Worm (Caenorhabditis elegans) whole organism, L4 larva: Measurements from ENCODE around the gene T05C7.9.

Experiments used
- D1046.2 ChIP-seq: fragments of 200-800 bp; sonication (Bioruptor generic); IDR thresholded peaks from 2 replicates; pipeline ENCODE4 v1.3.6; 2022; ENCODE audit warnings: missing genetic modification characterization, missing compliant biosample characterization
- F10B5.3 ChIP-seq: sonication (generic microtip); optimal IDR thresholded peaks from 2 replicates; lab custom pipeline; 2016; ENCODE audit warnings: mild to moderate bottlenecking, missing genetic modification characterization, missing compliant biosample characterization
- F26F4.8 ChIP-seq: fragments of 200-800 bp; sonication (Bioruptor generic); conservative IDR thresholded peaks from 2 replicates; pipeline ENCODE4 v1.3.6; 2022; ENCODE audit warnings: missing genetic modification characterization, missing compliant biosample characterization
- F37D6.2 ChIP-seq: sonication (generic microtip); optimal IDR thresholded peaks from 2 replicates; lab custom pipeline; 2016; ENCODE audit warnings: mild to moderate bottlenecking, missing genetic modification characterization, missing compliant biosample characterization
- T26A8.4 ChIP-seq: fragments of 200-800 bp; sonication (Bioruptor generic); IDR thresholded peaks from 2 replicates; pipeline ENCODE4 v1.3.6; 2022; ENCODE audit warnings: missing genetic modification characterization, missing compliant biosample characterization
- Y105C5A.15 ChIP-seq: fragments of 200-800 bp; sonication (Bioruptor generic); IDR thresholded peaks from 2 replicates; pipeline ENCODE4 v1.3.6; 2022; ENCODE audit warnings: missing genetic modification characterization, missing compliant biosample characterization
- Y5F2A.4 ChIP-seq: fragments of 200-800 bp; sonication (Bioruptor generic); optimal IDR thresholded peaks from 2 replicates; lab custom pipeline; 2018; ENCODE audit warnings: mild to moderate bottlenecking, missing genetic modification characterization, missing compliant biosample characterization
- ZK546.5 ChIP-seq, 2 experiments: sonication (generic microtip); optimal IDR thresholded peaks; 2 replicates each; lab custom pipeline; 2017; ENCODE audit warnings: missing biosample characterization in 2 of 2, missing genetic modification characterization in 2 of 2
- aha-1 ChIP-seq: fragments of 150-350 bp; peaks from one replicate; lab custom pipeline; 2014; ENCODE audit warnings: missing biosample characterization, missing genetic modification characterization
- aly-2 ChIP-seq: sonication (generic microtip); optimal IDR thresholded peaks from 2 replicates; lab custom pipeline; 2018; ENCODE audit warnings: missing biosample characterization, missing genetic modification characterization
- attf-4 ChIP-seq: sonication (generic microtip); optimal IDR thresholded peaks from 3 replicates; lab custom pipeline; 2017; ENCODE audit warnings: missing biosample characterization, missing genetic modification characterization
- ceh-20 ChIP-seq: fragments of 200-800 bp; sonication (Bioruptor generic); IDR thresholded peaks from 2 replicates; pipeline ENCODE4 v1.3.6; 2022; ENCODE audit warnings: missing genetic modification reagents, missing genetic modification characterization, missing compliant biosample characterization
- ceh-62 ChIP-seq: sonication (generic microtip); optimal IDR thresholded peaks from 2 replicates; lab custom pipeline; 2017; ENCODE audit warnings: missing biosample characterization, missing genetic modification characterization
- ceh-82 ChIP-seq: sonication (generic microtip); optimal IDR thresholded peaks from 2 replicates; lab custom pipeline; 2017; ENCODE audit warnings: missing biosample characterization, missing genetic modification characterization
- ces-1 ChIP-seq: fragments of 150-350 bp; sonication (generic microtip); optimal IDR thresholded peaks from 4 replicates; lab custom pipeline; 2014; ENCODE audit warnings: missing biosample characterization, missing genetic modification reagents, missing genetic modification characterization
- dmd-6 ChIP-seq: fragments of 200-800 bp; sonication (Bioruptor generic); IDR thresholded peaks from 2 replicates; pipeline ENCODE4 v1.3.6; 2022; ENCODE audit warnings: missing genetic modification reagents, missing genetic modification characterization, missing compliant biosample characterization
- dmd-8 ChIP-seq: fragments of 200-800 bp; sonication (Bioruptor generic); IDR thresholded peaks from 2 replicates; pipeline ENCODE4 v1.3.6; 2022; ENCODE audit warnings: missing genetic modification characterization, missing compliant biosample characterization
- dmd-9 ChIP-seq: fragments of 200-800 bp; sonication (Bioruptor generic); IDR thresholded peaks from 2 replicates; pipeline ENCODE4 v1.3.6; 2022; ENCODE audit warnings: missing genetic modification reagents, missing genetic modification characterization, missing compliant biosample characterization
- egl-27 ChIP-seq: sonication (generic microtip); optimal IDR thresholded peaks from 3 replicates; lab custom pipeline; 2017; ENCODE audit warnings: missing biosample characterization, missing genetic modification reagents, missing genetic modification characterization
- egl-43 ChIP-seq: fragments of 200-800 bp; sonication (Bioruptor generic); IDR thresholded peaks from 2 replicates; pipeline ENCODE4 v1.3.6; 2022; ENCODE audit warnings: missing genetic modification reagents, missing genetic modification characterization, missing compliant biosample characterization
- fkh-10 ChIP-seq: fragments of 150-350 bp; optimal IDR thresholded peaks from 2 replicates; lab custom pipeline; 2014; ENCODE audit warnings: missing biosample characterization, missing genetic modification reagents, missing genetic modification characterization
- fos-1 ChIP-seq: fragments of 150-350 bp; optimal IDR thresholded peaks from 2 replicates; lab custom pipeline; 2014; ENCODE audit warnings: missing biosample characterization, missing genetic modification characterization
- gei-8 ChIP-seq: fragments of 200-800 bp; sonication (Bioruptor generic); optimal IDR thresholded peaks from 2 replicates; lab custom pipeline; 2018; ENCODE audit warnings: mild to moderate bottlenecking, missing genetic modification characterization, missing compliant biosample characterization
- hlh-11 ChIP-seq: fragments of 200-800 bp; sonication (Bioruptor generic); optimal IDR thresholded peaks from 2 replicates; lab custom pipeline; 2018; ENCODE audit warnings: mild to moderate bottlenecking, missing genetic modification characterization, missing compliant biosample characterization
- hlh-30 ChIP-seq: sonication (generic microtip); optimal IDR thresholded peaks from 2 replicates; lab custom pipeline; 2017; ENCODE audit warnings: antibody characterized with exemption, mild to moderate bottlenecking, missing genetic modification characterization, missing compliant biosample characterization; ENCODE audit not compliant: insufficient read depth
- lin-1 ChIP-seq: fragments of 200-800 bp; sonication (Bioruptor generic); IDR thresholded peaks from 2 replicates; pipeline ENCODE4 v1.3.6; 2022; ENCODE audit warnings: missing genetic modification reagents, missing genetic modification characterization, missing compliant biosample characterization
- lin-29 ChIP-seq: fragments of 200-800 bp; sonication (Bioruptor generic); IDR thresholded peaks from 2 replicates; pipeline ENCODE4 v1.3.6; 2022; ENCODE audit warnings: missing genetic modification reagents, missing genetic modification characterization, missing compliant biosample characterization
- lir-3 ChIP-seq: sonication (generic microtip); optimal IDR thresholded peaks from 2 replicates; lab custom pipeline; 2016; ENCODE audit warnings: mild to moderate bottlenecking, missing genetic modification characterization, missing compliant biosample characterization
- madf-9 ChIP-seq: fragments of 200-800 bp; sonication (Bioruptor generic); conservative IDR thresholded peaks from 2 replicates; pipeline ENCODE4 v1.3.6; 2022; ENCODE audit warnings: missing genetic modification reagents, missing genetic modification characterization, missing compliant biosample characterization
- mdl-1 ChIP-seq, 2 experiments: fragments of 150-350 bp in 1 of 2; sonication (generic microtip) in 1 of 2; optimal IDR thresholded peaks; 2 replicates each; lab custom pipeline; 2014 to 2017; ENCODE audit warnings: missing biosample characterization in 2 of 2, missing genetic modification characterization in 2 of 2
- mdt-29 ChIP-seq: fragments of 200-800 bp; sonication (Bioruptor generic); IDR thresholded peaks from 2 replicates; pipeline ENCODE4 v1.3.6; 2022; ENCODE audit warnings: missing genetic modification reagents, missing genetic modification characterization, missing compliant biosample characterization
- mxl-3 ChIP-seq: fragments of 200-800 bp; sonication (Bioruptor generic); optimal IDR thresholded peaks from 2 replicates; lab custom pipeline; 2018; ENCODE audit warnings: mild to moderate bottlenecking, missing genetic modification characterization, missing compliant biosample characterization
- nhr-10 ChIP-seq: fragments of 150-350 bp; optimal IDR thresholded peaks from 2 replicates; lab custom pipeline; 2014; ENCODE audit warnings: missing biosample characterization, missing genetic modification characterization
- nhr-11 ChIP-seq: fragments of 150-350 bp; optimal IDR thresholded peaks from 2 replicates; lab custom pipeline; 2014; ENCODE audit warnings: missing biosample characterization, missing genetic modification characterization
- nhr-237 ChIP-seq: sonication (generic microtip); optimal IDR thresholded peaks from 2 replicates; lab custom pipeline; 2017; ENCODE audit warnings: missing biosample characterization, missing genetic modification characterization
- nhr-25 ChIP-seq: sonication (generic microtip); optimal IDR thresholded peaks from 2 replicates; lab custom pipeline; 2017; ENCODE audit warnings: missing genetic modification characterization, mild to moderate bottlenecking, missing compliant biosample characterization, antibody characterized with exemption, moderate library complexity, borderline replicate concordance; ENCODE audit not compliant: insufficient read depth
- nhr-28 ChIP-seq: fragments of 150-350 bp; optimal IDR thresholded peaks from 2 replicates; lab custom pipeline; 2014; ENCODE audit warnings: missing biosample characterization, missing genetic modification characterization
- nhr-41 ChIP-seq: fragments of 200-800 bp; sonication (Bioruptor generic); IDR thresholded peaks from 2 replicates; pipeline ENCODE4 v1.3.6; 2022; ENCODE audit warnings: missing genetic modification reagents, missing genetic modification characterization, missing compliant biosample characterization
- nhr-6 ChIP-seq: fragments of 150-350 bp; optimal IDR thresholded peaks from 2 replicates; lab custom pipeline; 2014; ENCODE audit warnings: missing biosample characterization, missing genetic modification characterization
- pha-4 ChIP-seq, 2 experiments: fragments of 150-350 bp in 1 of 2; fragments of 200-800 bp in 1 of 2; sonication (Bioruptor generic) in 1 of 2; IDR thresholded peaks in 1 of 2; optimal IDR thresholded peaks in 1 of 2; 2 replicates each; pipeline versions ENCODE4 v1.3.6 to Lab custom; 2014 to 2022; ENCODE audit warnings: missing genetic modification characterization in 2 of 2, missing genetic modification reagents in 2 of 2, missing biosample characterization in 1 of 2, missing compliant biosample characterization in 1 of 2
- sdz-12 ChIP-seq: fragments of 200-800 bp; sonication (Bioruptor generic); optimal IDR thresholded peaks from 2 replicates; lab custom pipeline; 2018; ENCODE audit warnings: mild to moderate bottlenecking, missing genetic modification characterization, missing compliant biosample characterization
- set-16 ChIP-seq: fragments of 200-800 bp; sonication (Bioruptor generic); IDR thresholded peaks from 2 replicates; pipeline ENCODE4 v1.3.6; 2022; ENCODE audit warnings: missing genetic modification reagents, missing genetic modification characterization, missing compliant biosample characterization
- skn-1 ChIP-seq: fragments of 150-350 bp; optimal IDR thresholded peaks from 2 replicates; lab custom pipeline; 2014; ENCODE audit warnings: missing biosample characterization, missing genetic modification characterization
- snpc-1.2 ChIP-seq: fragments of 200-800 bp; sonication (Bioruptor generic); IDR thresholded peaks from 2 replicates; pipeline ENCODE4 v1.3.6; 2022; ENCODE audit warnings: missing genetic modification reagents, missing genetic modification characterization, missing compliant biosample characterization
- spr-3 ChIP-seq: fragments of 200-800 bp; sonication (Bioruptor generic); optimal IDR thresholded peaks from 2 replicates; lab custom pipeline; 2018; ENCODE audit warnings: mild to moderate bottlenecking, missing genetic modification characterization, missing compliant biosample characterization
- tag-97 ChIP-seq: fragments of 200-800 bp; sonication (Bioruptor generic); IDR thresholded peaks from 2 replicates; pipeline ENCODE4 v1.3.6; 2022; ENCODE audit warnings: missing genetic modification characterization, missing compliant biosample characterization
- tra-1 ChIP-seq: fragments of 200-800 bp; sonication (Bioruptor generic); IDR thresholded peaks from 2 replicates; pipeline ENCODE4 v1.3.6; 2022; ENCODE audit warnings: missing genetic modification reagents, missing genetic modification characterization, missing compliant biosample characterization
- zag-1 ChIP-seq: fragments of 150-350 bp; optimal IDR thresholded peaks from 2 replicates; lab custom pipeline; 2014; ENCODE audit warnings: missing biosample characterization, missing genetic modification characterization
- zfp-2 ChIP-seq: sonication (generic microtip); optimal IDR thresholded peaks from 2 replicates; lab custom pipeline; 2016; ENCODE audit warnings: mild to moderate bottlenecking, missing genetic modification characterization, missing compliant biosample characterization
- zfp-3 ChIP-seq: fragments of 200-800 bp; sonication (Bioruptor generic); conservative IDR thresholded peaks from 2 replicates; pipeline ENCODE4 v1.3.6; 2022; ENCODE audit warnings: missing genetic modification reagents, missing genetic modification characterization, missing compliant biosample characterization
- zip-11 ChIP-seq: fragments of 200-800 bp; sonication (Bioruptor generic); IDR thresholded peaks from 2 replicates; pipeline ENCODE4 v1.3.6; 2022; ENCODE audit warnings: missing genetic modification characterization, missing compliant biosample characterization

T05C7.9 gene

DNA sequence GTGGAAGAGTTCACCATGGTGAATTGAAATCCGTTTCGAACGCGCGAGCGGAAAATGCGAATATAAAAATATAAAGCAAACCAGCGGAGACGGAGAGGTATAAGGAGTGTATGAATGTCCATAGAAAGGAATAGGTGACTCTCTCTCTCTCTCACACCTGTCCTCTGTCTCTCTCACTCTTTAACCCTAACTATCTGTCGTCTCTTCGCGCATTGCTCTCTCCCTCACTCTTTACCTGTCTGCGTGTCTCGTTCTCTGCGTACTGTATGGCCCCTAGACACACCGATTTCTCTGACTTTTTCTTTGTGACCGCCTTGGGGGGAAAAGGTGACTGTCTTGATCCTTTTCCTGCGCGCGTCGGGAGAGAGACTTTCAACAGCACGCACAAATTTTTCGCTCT lies 27.9 kb upstream of the T05C7.9 start (continued):
- TF ChIP-seq pha-4 (GFP tag; IDR thresholded peaks at IDR 0.05; lab: Robert Waterston, UW) (no peak), pha-4 (tag; optimal IDR thresholded peaks at IDR 0.05; lab: Kevin White, UChicago) (peak; percentile 14), hlh-11 (tag; lab: Kevin White, UChicago) (peak; percentile 83), madf-9 (GFP tag; lab: Robert Waterston, UW) (no peak), lin-1 (no peak; the same call in 1 of the 2 replicates), F10B5.3 (tag; lab: Kevin White, UChicago) (no peak), egl-27 (tag; lab: Kevin White, UChicago) (no peak), sdz-12 (GFP tag; lab: Kevin White, UChicago) (no peak), mdl-1 (tag; optimal IDR thresholded peaks at IDR 0.05; lab: Kevin White, UChicago) (no peak), zag-1 (tag; lab: Kevin White, UChicago) (no peak), ZK546.5 (tag; optimal IDR thresholded peaks at IDR 0.05; lab: Kevin White, UChicago) (no peak), nhr-25 (tag; lab: Kevin White, UChicago) (peak; percentile 63), ceh-62 (tag; lab: Kevin White, UChicago) (no peak), spr-3 (GFP tag; lab: Kevin White, UChicago) (no peak), nhr-28 (tag; lab: Kevin White, UChicago) (peak; percentile 71), skn-1 (tag; lab: Kevin White, UChicago) (no peak), D1046.2 (GFP tag; lab: Robert Waterston, UW) (no peak), ceh-82 (tag; lab: Kevin White, UChicago) (no peak), T26A8.4 (GFP tag; lab: Robert Waterston, UW) (no peak), fos-1 (no peak), fkh-10 (GFP tag; lab: Kevin White, UChicago) (no peak), F37D6.2 (no peak), dmd-9 (GFP tag; lab: Robert Waterston, UW) (no peak), zfp-2 (no peak), nhr-41 (GFP tag; lab: Robert Waterston, UW) (no peak), Y5F2A.4 (no peak), lir-3 (tag; lab: Kevin White, UChicago) (no peak), dmd-6 (0 out of 2 replicates have a peak, but pooled peaks have one; percentile 28), aha-1 (peak; percentile 68), lin-29 (GFP tag; lab: Robert Waterston, UW) (no peak), set-16 (GFP tag; lab: Robert Waterston, UW) (peak; percentile 29; the same call in 1 of the 2 replicates), aly-2 (tag; lab: Kevin White, UChicago) (no peak), Y105C5A.15 (GFP tag; lab: Robert Waterston, UW) (no peak), mdt-29 (no peak), ceh-20 (GFP tag; lab: Robert Waterston, UW) (no peak), F26F4.8 (no peak), attf-4 (tag; lab: Kevin White, UChicago) (no peak), hlh-30 (tag; lab: Kevin White, UChicago) (peak; percentile 49), zip-11 (GFP tag; lab: Robert Waterston, UW) (no peak), tra-1 (GFP tag; lab: Robert Waterston, UW) (no peak), zfp-3 (no peak), tag-97 (GFP tag; lab: Robert Waterston, UW) (no peak), nhr-11 (tag; lab: Kevin White, UChicago) (no peak), nhr-6 (tag; lab: Kevin White, UChicago) (no peak), nhr-10 (tag; lab: Kevin White, UChicago) (no peak), egl-43 (GFP tag; lab: Robert Waterston, UW) (peak; percentile 58; the same call in 1 of the 2 replicates), nhr-237 (tag; lab: Kevin White, UChicago) (no peak), dmd-8 (GFP tag; lab: Robert Waterston, UW) (no peak), ces-1 (GFP tag; lab: Kevin White, UChicago) (no peak), gei-8 (GFP tag; lab: Kevin White, UChicago) (no peak), snpc-1.2 (GFP tag; lab: Robert Waterston, UW) (no peak), mxl-3 (peak; percentile 84)
